Fruit fly (Drosophila melanogaster) whole organism, prepupa: ENCODE results near the gene CG11368.

Experiments
- CG10631 ChIP-seq: fragments of 200-800 bp; sonication (Bioruptor generic); optimal IDR thresholded peaks from 2 replicates; lab custom pipeline; 2016; ENCODE audit warnings: missing biosample characterization, missing genetic modification characterization
- CG16779 ChIP-seq: fragments of 200-800 bp; sonication (Bioruptor generic); optimal IDR thresholded peaks from 3 replicates; lab custom pipeline; 2017; ENCODE audit warnings: missing biosample characterization, mild to moderate bottlenecking, missing genetic modification characterization
- CG34406 ChIP-seq: fragments of 200-800 bp; sonication (Bioruptor generic); optimal IDR thresholded peaks from 3 replicates; lab custom pipeline; 2016; ENCODE audit warnings: missing biosample characterization, missing genetic modification characterization
- Eip75B ChIP-seq: fragments of 200-800 bp; sonication (Bioruptor generic); optimal IDR thresholded peaks from 3 replicates; lab custom pipeline; 2016; ENCODE audit warnings: missing biosample characterization, missing genetic modification characterization
- Eip93F ChIP-seq: fragments of 200-800 bp; sonication (Bioruptor generic); optimal IDR thresholded peaks from 2 replicates; lab custom pipeline; 2016; ENCODE audit warnings: missing biosample characterization, mild to moderate bottlenecking, missing genetic modification characterization
- Gug ChIP-seq: fragments of 200-800 bp; sonication (Bioruptor generic); IDR thresholded peaks from 2 replicates; pipeline ENCODE4 v1.3.6; 2022; ENCODE audit warnings: missing biosample characterization, missing genetic modification characterization
- Lpt ChIP-seq: fragments of 200-800 bp; sonication (Bioruptor generic); optimal IDR thresholded peaks from 3 replicates; lab custom pipeline; 2016; ENCODE audit warnings: missing biosample characterization, missing genetic modification characterization
- Sox102F ChIP-seq: fragments of 200-800 bp; sonication (Bioruptor generic); optimal IDR thresholded peaks from 2 replicates; lab custom pipeline; 2016; ENCODE audit warnings: missing biosample characterization, mild to moderate bottlenecking, missing genetic modification characterization
- eg ChIP-seq: fragments of 200-800 bp; sonication (Bioruptor generic); IDR thresholded peaks from 3 replicates; pipeline ENCODE4 v1.3.6; 2022; ENCODE audit warnings: missing biosample characterization, missing genetic modification characterization
- esn ChIP-seq: fragments of 200-800 bp; sonication (Bioruptor generic); optimal IDR thresholded peaks from 2 replicates; lab custom pipeline; 2016; ENCODE audit warnings: missing biosample characterization, mild to moderate bottlenecking, missing genetic modification characterization, moderate library complexity
- fd85E ChIP-seq: fragments of 200-800 bp; sonication (Bioruptor generic); optimal IDR thresholded peaks from 3 replicates; lab custom pipeline; 2016; ENCODE audit warnings: missing biosample characterization, missing genetic modification characterization
- fkh ChIP-seq: fragments of 200-800 bp; sonication (Bioruptor generic); optimal IDR thresholded peaks from 3 replicates; lab custom pipeline; 2017; ENCODE audit warnings: missing biosample characterization, mild to moderate bottlenecking, missing genetic modification characterization, moderate library complexity
- lz ChIP-seq: fragments of 200-800 bp; sonication (Bioruptor generic); optimal IDR thresholded peaks from 3 replicates; lab custom pipeline; 2016; ENCODE audit warnings: missing biosample characterization, missing genetic modification characterization

DNA sequence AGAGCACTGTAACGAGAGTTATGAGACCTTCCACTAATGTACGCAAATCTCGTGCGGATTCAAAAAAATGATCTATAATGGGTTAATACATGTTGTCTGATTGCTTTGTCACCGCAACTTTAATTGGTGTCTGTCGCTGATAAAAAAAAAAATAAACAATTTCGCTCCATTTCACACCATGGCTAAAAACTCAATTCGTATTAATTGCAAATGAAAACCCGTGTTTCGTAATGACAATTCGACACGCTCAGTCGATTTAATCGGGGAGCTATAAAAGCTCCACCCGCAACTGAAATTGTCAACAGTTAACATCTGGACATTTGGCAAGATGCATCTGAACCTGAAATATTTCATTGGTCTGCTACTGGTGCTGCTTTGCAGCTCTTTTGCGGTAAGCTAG, at the start of gene CG11368:
- no peak for TF ChIP-seq eg (GFP tag; lab: Robert Waterston, UW)
- TF ChIP-seq Gug (GFP tag; lab: Robert Waterston, UW): no peak
- TF ChIP-seq fd85E (GFP tag; lab: Kevin White, UChicago): no peak
- no peak for TF ChIP-seq CG16779 (tag; lab: Kevin White, UChicago)
- no peak for TF ChIP-seq Eip93F
- TF ChIP-seq fkh: no peak
- no peak for TF ChIP-seq CG34406
- TF ChIP-seq Sox102F (GFP tag; lab: Kevin White, UChicago): no peak
- no peak for TF ChIP-seq lz (GFP tag; lab: Kevin White, UChicago)
- TF ChIP-seq CG10631 (GFP tag; lab: Kevin White, UChicago): no peak
- TF ChIP-seq Eip75B (GFP tag; lab: Kevin White, UChicago): no peak
- no peak for TF ChIP-seq Lpt
- TF ChIP-seq esn (GFP tag; lab: Kevin White, UChicago): no peak
